Fruit fly (Drosophila melanogaster) whole organism, prepupa: ENCODE measurements around the gene cher.

Experiments used
- Blimp-1 ChIP-seq: fragments of 200-800 bp; sonication (Bioruptor generic); optimal IDR thresholded peaks from 3 replicates; lab custom pipeline; 2017; ENCODE audit warnings: missing biosample characterization, missing genetic modification characterization, mild to moderate bottlenecking, moderate library complexity, missing genetic modification reagents
- CG6163 ChIP-seq: fragments of 200-800 bp; sonication (Bioruptor generic); IDR thresholded peaks from 3 replicates; pipeline ENCODE4 v1.3.6; 2022; ENCODE audit warnings: missing biosample characterization, missing genetic modification characterization
- Ets96B ChIP-seq: fragments of 200-800 bp; optimal IDR thresholded peaks from 2 replicates; lab custom pipeline; 2019; ENCODE audit warnings: missing biosample characterization, mild to moderate bottlenecking, missing genetic modification characterization, moderate library complexity
- spab ChIP-seq: fragments of 200-800 bp; sonication (Bioruptor generic); optimal IDR thresholded peaks from 2 replicates; lab custom pipeline; 2017; ENCODE audit warnings: missing biosample characterization, mild to moderate bottlenecking, missing genetic modification characterization, missing genetic modification reagents

DNA sequence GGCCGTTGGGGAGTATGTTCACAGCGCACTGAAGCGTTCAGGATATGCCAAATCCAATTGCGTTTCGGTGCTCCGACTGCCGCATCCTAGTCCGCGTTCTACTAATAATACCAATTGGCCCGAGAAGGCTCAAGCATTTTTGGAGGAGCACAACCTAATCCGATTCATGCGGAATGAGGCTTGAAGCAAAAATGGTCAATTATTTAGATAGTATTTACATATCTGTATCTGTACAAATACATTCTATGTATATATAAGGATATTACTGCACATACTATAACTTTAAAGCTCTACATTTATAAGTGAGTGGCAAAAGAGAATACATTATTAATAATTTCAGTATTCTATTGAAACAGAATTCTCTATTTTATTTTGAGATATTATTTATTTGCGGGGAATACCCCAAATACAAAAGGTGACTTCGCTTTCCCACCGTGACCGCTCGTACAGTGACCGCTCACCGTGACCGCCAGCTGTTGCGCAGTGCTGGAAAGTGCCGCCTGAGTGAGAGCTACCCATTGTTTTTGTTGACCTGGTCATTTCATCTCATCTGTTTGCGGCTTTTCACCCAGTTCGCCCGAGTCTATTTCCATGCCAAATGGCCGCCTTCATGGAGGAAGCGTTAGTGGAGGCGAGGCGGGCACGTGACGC is 26.3 kb upstream of the cher start, which contains the start of gene CG5292:
- TF ChIP-seq CG6163 (peak; percentile 69; the same call in 2 of the 3 replicates), Blimp-1 (no peak), spab (GFP tag; lab: Kevin White, UChicago) (no peak), Ets96B (tag; lab: Kevin White, UChicago) (no peak)
